Fruit fly (Drosophila melanogaster) whole organism, embryonic: Measurements from ENCODE around the gene Cht6.

ENCODE experiments used
- ATbp ChIP-seq: fragments of 200-800 bp; sonication (Bioruptor generic); optimal IDR thresholded peaks from 2 replicates; lab custom pipeline; 2017; ENCODE audit warnings: missing biosample characterization, mild to moderate bottlenecking, missing genetic modification characterization, missing genetic modification reagents
- Awh ChIP-seq: fragments of 200-800 bp; sonication (Bioruptor generic); IDR thresholded peaks from 2 replicates; pipeline ENCODE4, ENCODE4 v1.3.6; 2022; ENCODE audit warnings: missing biosample characterization, missing genetic modification characterization
- CG10274 ChIP-seq: fragments of 200-800 bp; sonication (Bioruptor generic); optimal IDR thresholded peaks from 3 replicates; lab custom pipeline; 2017; ENCODE audit warnings: missing biosample characterization, mild to moderate bottlenecking, missing genetic modification characterization
- CG12104 ChIP-seq: fragments of 200-800 bp; sonication (Bioruptor generic); optimal IDR thresholded peaks from 3 replicates; lab custom pipeline; 2016; ENCODE audit warnings: missing biosample characterization, missing genetic modification characterization
- CG12942 ChIP-seq: fragments of 200-800 bp; sonication (Bioruptor generic); optimal IDR thresholded peaks from 3 replicates; lab custom pipeline; 2016; ENCODE audit warnings: missing biosample characterization, missing genetic modification characterization
- CG13123 ChIP-seq: fragments of 200-800 bp; sonication (Bioruptor generic); optimal IDR thresholded peaks from 2 replicates; lab custom pipeline; 2016; ENCODE audit warnings: missing biosample characterization, missing genetic modification characterization
- CG13775 ChIP-seq: fragments of 200-800 bp; sonication (Bioruptor generic); optimal IDR thresholded peaks from 3 replicates; lab custom pipeline; 2017; ENCODE audit warnings: missing biosample characterization, mild to moderate bottlenecking, missing genetic modification characterization
- CG14014 ChIP-seq: fragments of 200-800 bp; sonication (Bioruptor generic); IDR thresholded peaks from 2 replicates; pipeline ENCODE4 v1.3.6; 2022; ENCODE audit warnings: missing biosample characterization, missing genetic modification characterization
- CG15696 ChIP-seq: fragments of 200-800 bp; sonication (Bioruptor generic); optimal IDR thresholded peaks from 2 replicates; lab custom pipeline; 2019; ENCODE audit warnings: missing biosample characterization, mild to moderate bottlenecking, missing genetic modification characterization, moderate library complexity
- CG1603 ChIP-seq: fragments of 200-800 bp; sonication (Bioruptor generic); optimal IDR thresholded peaks from 2 replicates; lab custom pipeline; 2019; ENCODE audit warnings: missing biosample characterization, mild to moderate bottlenecking, missing genetic modification characterization, moderate library complexity
- CG17568 ChIP-seq: fragments of 200-800 bp; sonication (Bioruptor generic); optimal IDR thresholded peaks from 2 replicates; lab custom pipeline; 2018; ENCODE audit warnings: missing biosample characterization, mild to moderate bottlenecking, missing genetic modification characterization, moderate library complexity
- CG18599 ChIP-seq: fragments of 200-800 bp; sonication (Bioruptor generic); optimal IDR thresholded peaks from 3 replicates; lab custom pipeline; 2017; ENCODE audit warnings: missing biosample characterization, missing genetic modification characterization, mild to moderate bottlenecking, moderate library complexity, missing genetic modification reagents
- CG18764 ChIP-seq: fragments of 200-800 bp; sonication (Bioruptor generic); optimal IDR thresholded peaks from 3 replicates; lab custom pipeline; 2016; ENCODE audit warnings: missing biosample characterization, missing genetic modification characterization
- CG2120 ChIP-seq: fragments of 200-800 bp; sonication (Bioruptor generic); optimal IDR thresholded peaks from 3 replicates; lab custom pipeline; 2016; ENCODE audit warnings: missing biosample characterization, missing genetic modification characterization
- CG30431 ChIP-seq: fragments of 200-800 bp; sonication (Bioruptor generic); optimal IDR thresholded peaks from 2 replicates; lab custom pipeline; 2017; ENCODE audit warnings: missing biosample characterization, missing genetic modification characterization
- CG31224 ChIP-seq: fragments of 200-800 bp; sonication (Bioruptor generic); IDR thresholded peaks from 2 replicates; pipeline ENCODE4 v1.3.6; 2022; ENCODE audit warnings: missing biosample characterization, missing genetic modification characterization
- CG4424 ChIP-seq: fragments of 200-800 bp; sonication (Bioruptor generic); optimal IDR thresholded peaks from 3 replicates; lab custom pipeline; 2016; ENCODE audit warnings: missing biosample characterization, missing genetic modification characterization
- CG9215 ChIP-seq: fragments of 200-800 bp; sonication (Bioruptor generic); IDR thresholded peaks from 2 replicates; pipeline ENCODE4 v1.3.6; 2022; ENCODE audit warnings: missing biosample characterization, missing genetic modification characterization
- CG9437 ChIP-seq: fragments of 200-800 bp; sonication (Bioruptor generic); optimal IDR thresholded peaks from 2 replicates; lab custom pipeline; 2018; ENCODE audit warnings: missing biosample characterization, mild to moderate bottlenecking, missing genetic modification characterization
- Chrac-16 ChIP-seq: fragments of 200-800 bp; sonication (Bioruptor generic); optimal IDR thresholded peaks from 3 replicates; lab custom pipeline; 2016; ENCODE audit warnings: missing biosample characterization, missing genetic modification characterization
- CoRest ChIP-seq: fragments of 200-800 bp; sonication (Bioruptor generic); optimal IDR thresholded peaks from 3 replicates; lab custom pipeline; 2018; ENCODE audit warnings: missing biosample characterization, mild to moderate bottlenecking, missing genetic modification characterization, moderate library complexity
- D ChIP-seq, 2 experiments: fragments of 200-800 bp in 1 of 2; fragments of >200 bp in 1 of 2; sonication (Bioruptor generic) in 1 of 2; optimal IDR thresholded peaks; 2 replicates in 1 of 2; 3 replicates in 1 of 2; lab custom pipeline; 2017; ENCODE audit warnings: mild to moderate bottlenecking in 1 of 2, missing biosample characterization in 1 of 2, missing genetic modification characterization in 1 of 2, missing genetic modification reagents in 1 of 2
- HLH3B ChIP-seq: fragments of 200-800 bp; sonication (Bioruptor generic); IDR thresholded peaks from 2 replicates; pipeline ENCODE4 v1.3.6; 2022; ENCODE audit warnings: missing biosample characterization, missing genetic modification characterization
- HmgZ ChIP-seq: fragments of 200-800 bp; sonication (Bioruptor generic); optimal IDR thresholded peaks from 2 replicates; lab custom pipeline; 2018; ENCODE audit warnings: missing biosample characterization, mild to moderate bottlenecking, missing genetic modification characterization
- Mad ChIP-seq: fragments of 200-800 bp; sonication (Bioruptor generic); optimal IDR thresholded peaks from 2 replicates; lab custom pipeline; 2016; ENCODE audit warnings: missing biosample characterization, missing genetic modification characterization
- PHDP ChIP-seq: fragments of 200-800 bp; sonication (Bioruptor generic); optimal IDR thresholded peaks from 3 replicates; lab custom pipeline; 2018; ENCODE audit warnings: missing biosample characterization, mild to moderate bottlenecking, missing genetic modification characterization, moderate library complexity
- ap ChIP-seq: fragments of 200-800 bp; sonication (Bioruptor generic); IDR thresholded peaks from 2 replicates; pipeline ENCODE4 v1.3.6; 2022; ENCODE audit warnings: missing biosample characterization, missing genetic modification characterization
- crc ChIP-seq: fragments of 200-800 bp; sonication (Bioruptor generic); optimal IDR thresholded peaks from 2 replicates; lab custom pipeline; 2016; ENCODE audit warnings: missing biosample characterization, missing genetic modification characterization
- crol ChIP-seq: fragments of 200-800 bp; sonication (Bioruptor generic); IDR thresholded peaks from 2 replicates; pipeline ENCODE4 v1.3.6; 2022; ENCODE audit warnings: missing biosample characterization, missing genetic modification characterization
- crp ChIP-seq, 2 experiments: fragments of 200-800 bp; sonication (Bioruptor generic); optimal IDR thresholded peaks; 2 replicates in 1 of 2; 3 replicates in 1 of 2; lab custom pipeline; 2017; ENCODE audit warnings: missing biosample characterization in 2 of 2, missing genetic modification characterization in 2 of 2, mild to moderate bottlenecking in 1 of 2, moderate library complexity in 1 of 2
- esg ChIP-seq: fragments of 200-800 bp; sonication (Bioruptor generic); conservative IDR thresholded peaks from 2 replicates; pipeline ENCODE4 v1.3.6; 2022; ENCODE audit warnings: missing biosample characterization, missing genetic modification characterization
- eyg ChIP-seq: fragments of 200-800 bp; sonication (Bioruptor generic); optimal IDR thresholded peaks from 3 replicates; lab custom pipeline; 2016; ENCODE audit warnings: missing biosample characterization, missing genetic modification characterization
- grau ChIP-seq: fragments of 200-800 bp; optimal IDR thresholded peaks from 3 replicates; lab custom pipeline; 2019; ENCODE audit warnings: missing biosample characterization, mild to moderate bottlenecking, missing genetic modification characterization, moderate library complexity
- gro ChIP-seq: fragments of 200-800 bp; sonication (Bioruptor generic); optimal IDR thresholded peaks from 2 replicates; lab custom pipeline; 2016; ENCODE audit warnings: missing biosample characterization, missing genetic modification characterization
- hbn ChIP-seq: fragments of 200-800 bp; sonication (Bioruptor generic); IDR thresholded peaks from 2 replicates; pipeline ENCODE4 v1.3.6; 2022; ENCODE audit warnings: missing biosample characterization, missing genetic modification characterization; ENCODE audit not compliant: partially characterized antibody
- insv ChIP-seq, 2 experiments: fragments of 200-800 bp; sonication (Bioruptor generic); optimal IDR thresholded peaks; 3 replicates each; lab custom pipeline; 2016 to 2018; ENCODE audit warnings: missing biosample characterization in 2 of 2, missing genetic modification characterization in 2 of 2
- mld ChIP-seq: fragments of 200-800 bp; sonication (Bioruptor generic); IDR thresholded peaks from 3 replicates; pipeline ENCODE4 v1.3.6; 2022; ENCODE audit warnings: missing biosample characterization, missing genetic modification characterization; ENCODE audit not compliant: partially characterized antibody
- onecut ChIP-seq: fragments of 200-800 bp; sonication (Bioruptor generic); IDR thresholded peaks from 2 replicates; pipeline ENCODE4 v1.3.6; 2022; ENCODE audit warnings: missing biosample characterization, missing genetic modification characterization
- pan ChIP-seq, 4 experiments: fragments of >200 bp in 3 of 4; fragments of 200-800 bp in 1 of 4; sonication (Bioruptor generic) in 1 of 4; optimal IDR thresholded peaks in 3 of 4; IDR thresholded peaks in 1 of 4; 2 replicates each; pipeline versions ENCODE4 v1.3.6 to Lab custom; 2017 to 2022; ENCODE audit warnings: missing biosample characterization in 2 of 4, missing genetic modification characterization in 2 of 4, mixed read lengths in 1 of 4
- pb ChIP-seq: fragments of 200-800 bp; sonication (Bioruptor generic); optimal IDR thresholded peaks from 3 replicates; lab custom pipeline; 2016; ENCODE audit warnings: missing biosample characterization, missing genetic modification characterization
- prd ChIP-seq, 3 experiments: fragments of >200 bp in 2 of 3; fragments of 200-800 bp in 1 of 3; sonication (Bioruptor generic) in 1 of 3; optimal IDR thresholded peaks in 2 of 3; IDR thresholded peaks in 1 of 3; 2 replicates in 2 of 3; 3 replicates in 1 of 3; pipeline versions ENCODE4 v1.3.6 to Lab custom; 2017 to 2022; ENCODE audit warnings: missing biosample characterization in 1 of 3, missing genetic modification characterization in 1 of 3
- pzg ChIP-seq: fragments of 200-800 bp; sonication (Bioruptor generic); optimal IDR thresholded peaks from 3 replicates; lab custom pipeline; 2018; ENCODE audit warnings: missing biosample characterization, mild to moderate bottlenecking, missing genetic modification characterization, moderate library complexity
- seq ChIP-seq: fragments of 200-800 bp; sonication (Bioruptor generic); IDR thresholded peaks from 2 replicates; pipeline ENCODE4 v1.3.6; 2022; ENCODE audit warnings: missing biosample characterization, missing genetic modification characterization
- slou ChIP-seq: fragments of 200-800 bp; sonication (Bioruptor generic); optimal IDR thresholded peaks from 3 replicates; lab custom pipeline; 2016; ENCODE audit warnings: missing biosample characterization, missing genetic modification characterization
- tup ChIP-seq: fragments of 200-800 bp; sonication (Bioruptor generic); optimal IDR thresholded peaks from 2 replicates; lab custom pipeline; 2016; ENCODE audit warnings: missing biosample characterization, mild to moderate bottlenecking, missing genetic modification characterization, moderate library complexity
- vvl ChIP-seq: fragments of 200-800 bp; sonication (Bioruptor generic); IDR thresholded peaks from 2 replicates; pipeline ENCODE4 v1.3.6; 2022; ENCODE audit warnings: missing biosample characterization, missing genetic modification characterization

Cht6 gene

DNA sequence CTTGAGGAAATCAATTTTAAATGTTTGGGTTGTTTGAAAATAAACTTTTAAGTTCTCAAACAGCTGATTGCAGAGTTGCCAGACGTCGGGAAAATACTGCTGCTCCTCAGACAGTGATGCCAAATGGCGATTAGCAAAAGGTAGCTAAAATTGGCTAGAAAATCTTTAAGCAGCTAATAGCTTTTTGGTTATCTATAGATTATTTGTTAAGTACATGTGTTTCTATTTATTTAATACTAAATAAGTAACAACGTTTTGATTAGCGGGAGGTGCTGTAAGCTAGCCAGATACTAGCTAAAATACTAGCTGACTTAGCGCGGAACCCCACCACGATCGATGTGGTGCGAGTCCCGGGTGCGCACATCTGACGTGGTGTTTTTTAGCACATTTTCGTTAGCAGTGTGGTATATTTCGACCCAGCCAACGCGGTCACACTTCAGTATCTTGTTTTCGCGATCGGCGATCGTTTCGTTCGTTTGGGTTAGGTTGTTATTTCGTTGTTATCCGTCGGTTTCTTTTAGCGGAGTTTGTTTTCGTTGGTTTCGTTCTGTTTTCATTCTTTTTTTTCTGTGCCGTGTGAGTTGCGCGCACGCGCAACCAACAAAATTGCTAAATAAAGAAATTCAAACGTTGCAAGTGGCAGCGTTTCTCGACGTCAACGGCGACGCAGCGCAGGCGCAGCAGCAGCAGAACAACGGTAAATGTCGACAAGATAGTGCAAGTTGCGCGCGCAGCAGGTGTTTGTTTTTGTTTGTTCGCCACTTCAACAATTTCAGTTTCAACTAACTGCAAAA is 69.6 kb downstream of the Cht6 start, which contains the start of the genes Naxe and RhoU (continued):
- TF ChIP-seq PHDP: no peak
- TF ChIP-seq crp (GFP tag; optimal IDR thresholded peaks at IDR 0.05; lab: Kevin White, UChicago): peak; percentile 73 to 94
- no peak for TF ChIP-seq CG10274 (GFP tag; lab: Kevin White, UChicago)
- TF ChIP-seq CG4424 (GFP tag; lab: Kevin White, UChicago): peak; percentile 8
- TF ChIP-seq Mad (GFP tag; lab: Kevin White, UChicago): no peak
- TF ChIP-seq vvl (GFP tag; lab: Robert Waterston, UW): peak; percentile 33; the same call in 1 of the 2 replicates
- TF ChIP-seq eyg (GFP tag; lab: Kevin White, UChicago): no peak
- no peak for TF ChIP-seq ap
- no peak for TF ChIP-seq tup (GFP tag; lab: Kevin White, UChicago)
- no peak for TF ChIP-seq ATbp (GFP tag; lab: Kevin White, UChicago)
- TF ChIP-seq pan (optimal IDR thresholded peaks at IDR 0.05; lab: Kevin White, UChicago): no peak
- TF ChIP-seq pan (GFP tag; optimal IDR thresholded peaks at IDR 0.05 in 1 of 2, IDR thresholded peaks at IDR 0.05 in 1 of 2): peak in 1 of 2 experiments; percentile 55
- no peak for TF ChIP-seq CG15696
- TF ChIP-seq CG18764 (GFP tag; lab: Kevin White, UChicago): no peak
- no peak for TF ChIP-seq seq
- TF ChIP-seq CG1603 (tag; lab: Kevin White, UChicago): peak; percentile 64
- TF ChIP-seq HmgZ (tag; lab: Kevin White, UChicago): no peak
- TF ChIP-seq CG2120 (GFP tag; lab: Kevin White, UChicago): peak; percentile 56
- TF ChIP-seq CG17568 (GFP tag; lab: Kevin White, UChicago): no peak
- no peak for TF ChIP-seq prd (optimal IDR thresholded peaks at IDR 0.05; lab: Kevin White, UChicago)
- peak; percentile 71; the same call in 2 of the 3 replicates for TF ChIP-seq prd (GFP tag; IDR thresholded peaks at IDR 0.05; lab: Robert Waterston, UW)
- TF ChIP-seq crc (GFP tag; lab: Kevin White, UChicago): no peak
- TF ChIP-seq insv (GFP tag; optimal IDR thresholded peaks at IDR 0.05; lab: Kevin White, UChicago): peak in 1 of 2 experiments; percentile 2
- no peak for TF ChIP-seq Awh (GFP tag; lab: Robert Waterston, UW)
- TF ChIP-seq CG13123: no peak
- 0 out of 2 replicates have a peak, but pooled peaks have one; percentile 29 for TF ChIP-seq onecut
- no peak for TF ChIP-seq D (optimal IDR thresholded peaks at IDR 0.05; lab: Kevin White, UChicago)
- no peak for TF ChIP-seq D (GFP tag; optimal IDR thresholded peaks at IDR 0.05; lab: Kevin White, UChicago)
- no peak for TF ChIP-seq mld (GFP tag; lab: Robert Waterston, UW)
- TF ChIP-seq CG9215: peak; percentile 64
- TF ChIP-seq CG12942 (GFP tag; lab: Kevin White, UChicago): peak; percentile 27
- peak; percentile 1 for TF ChIP-seq Chrac-16 (GFP tag; lab: Kevin White, UChicago)
- peak; percentile 87 for TF ChIP-seq pzg (GFP tag; lab: Kevin White, UChicago)
- TF ChIP-seq slou: no peak
- peak; percentile 56 for TF ChIP-seq CoRest (tag; lab: Kevin White, UChicago)
- TF ChIP-seq CG12104 (GFP tag; lab: Kevin White, UChicago): peak; percentile 12
- TF ChIP-seq CG14014 (GFP tag; lab: Robert Waterston, UW): no peak
- 0 out of 2 replicates have a peak, but pooled peaks have one; percentile 18 for TF ChIP-seq esg (GFP tag; lab: Robert Waterston, UW)
- TF ChIP-seq CG30431 (GFP tag; lab: Kevin White, UChicago): no peak
- no peak for TF ChIP-seq pb (GFP tag; lab: Kevin White, UChicago)
- no peak for TF ChIP-seq CG18599
- TF ChIP-seq gro (GFP tag; lab: Kevin White, UChicago): no peak
- TF ChIP-seq hbn (GFP tag; lab: Robert Waterston, UW): no peak
- peak; percentile 23 for TF ChIP-seq grau (tag; lab: Kevin White, UChicago)
- TF ChIP-seq CG31224 (GFP tag; lab: Robert Waterston, UW): peak; percentile 30; the same call in 1 of the 2 replicates
- peak; percentile 12 for TF ChIP-seq CG13775
- no peak for TF ChIP-seq crol (GFP tag; lab: Robert Waterston, UW)
- TF ChIP-seq CG9437: peak; percentile 29
- TF ChIP-seq HLH3B (GFP tag; lab: Robert Waterston, UW): no peak
